Worm (Caenorhabditis elegans) whole organism, early embryonic: ENCODE data around the gene tald-1.
"Not testable (repeated sequence)": the region's sequence is repeated elsewhere in the genome, so short reads cannot be mapped to it uniquely, and the experiment has no call there.

Source experiments
- ama-1 ChIP-seq: fragments of 150-350 bp; optimal IDR thresholded peaks from 2 replicates; lab custom pipeline; 2014
- ceh-13 ChIP-seq: fragments of 200-800 bp; sonication (Bioruptor generic); optimal IDR thresholded peaks from 2 replicates; lab custom pipeline; 2018; ENCODE audit warnings: mild to moderate bottlenecking, missing genetic modification characterization, missing compliant biosample characterization
- ets-7 ChIP-seq: sonication (generic microtip); optimal IDR thresholded peaks from 2 replicates; lab custom pipeline; 2016; ENCODE audit warnings: missing genotype, missing genetic modification characterization, missing compliant biosample characterization
- hmg-4 ChIP-seq: fragments of 200-800 bp; sonication (Bioruptor generic); optimal IDR thresholded peaks from 2 replicates; lab custom pipeline; 2018; ENCODE audit warnings: mild to moderate bottlenecking, missing genetic modification characterization, missing compliant biosample characterization

DNA sequence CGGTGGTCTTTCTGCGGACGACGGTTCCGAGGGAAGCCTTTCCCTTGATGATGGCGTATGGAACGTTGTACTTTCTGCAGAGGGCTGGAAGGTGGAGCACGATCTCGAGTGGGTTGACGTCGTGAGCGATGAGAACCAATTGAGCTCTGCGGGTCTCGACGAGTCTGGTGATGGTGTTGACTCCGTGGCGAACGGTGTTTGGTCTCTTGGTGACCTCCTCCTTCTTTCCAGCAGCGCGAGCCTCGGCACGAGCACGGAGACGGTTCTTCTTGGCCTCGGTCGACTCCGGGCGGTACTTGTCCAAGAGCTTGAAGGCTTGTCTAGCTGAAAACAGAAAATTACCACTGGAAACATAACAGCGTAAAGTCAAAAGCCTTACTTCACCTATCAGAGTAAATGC, 3.0 kb downstream of the tald-1 start:
- TF ChIP-seq hmg-4 (GFP tag; lab: Kevin White, UChicago); ceh-13 (GFP tag; lab: Kevin White, UChicago); ama-1; ets-7 (tag; lab: Kevin White, UChicago): not testable (repeated sequence)
